Worm (Caenorhabditis elegans) whole organism, L4/young adult: ENCODE data around the gene sbt-1.

ENCODE experiments used
- W03F9.2 ChIP-seq: fragments of 150-350 bp; optimal IDR thresholded peaks from 2 replicates; lab custom pipeline; 2014; ENCODE audit warnings: missing biosample characterization, missing genetic modification characterization
- dao-5 ChIP-seq: sonication (generic microtip); optimal IDR thresholded peaks from 2 replicates; lab custom pipeline; 2016; ENCODE audit warnings: missing genotype, missing genetic modification characterization, moderate library complexity, missing compliant biosample characterization
- him-1 ChIP-seq: sonication (generic microtip); optimal IDR thresholded peaks from 2 replicates; lab custom pipeline; 2016; ENCODE audit warnings: missing genotype, missing genetic modification reagents, missing genetic modification characterization, missing compliant biosample characterization

- TF ChIP-seq W03F9.2 (tag; lab: Kevin White, UChicago), result no peak
- no peak for TF ChIP-seq him-1 (tag; lab: Kevin White, UChicago)
- TF ChIP-seq dao-5 (tag; lab: Kevin White, UChicago), result no peak
These were observed 42.8 kb downstream of the sbt-1 start for ce11 chrV:20785848-20786225.
